Fruit fly (Drosophila melanogaster) whole organism, embryonic: Measurements from ENCODE around the gene Nup358.

Experiments used
- Atf6 ChIP-seq: fragments of 200-800 bp; sonication (Bioruptor generic); IDR thresholded peaks from 2 replicates; pipeline ENCODE4 v1.3.6; 2022; ENCODE audit warnings: missing biosample characterization, missing genetic modification characterization
- CG11504 ChIP-seq: fragments of 200-800 bp; sonication (Bioruptor generic); optimal IDR thresholded peaks from 3 replicates; lab custom pipeline; 2019; ENCODE audit warnings: missing biosample characterization, mild to moderate bottlenecking, missing genetic modification characterization, moderate library complexity
- CG12071 ChIP-seq: fragments of 200-800 bp; sonication (Bioruptor generic); optimal IDR thresholded peaks from 3 replicates; lab custom pipeline; 2018; ENCODE audit warnings: missing biosample characterization, mild to moderate bottlenecking, missing genetic modification characterization
- CG12219 ChIP-seq: fragments of 200-800 bp; sonication (Bioruptor generic); optimal IDR thresholded peaks from 3 replicates; lab custom pipeline; 2018; ENCODE audit warnings: missing biosample characterization, mild to moderate bottlenecking, missing genetic modification characterization
- CG12769 ChIP-seq: fragments of 200-800 bp; sonication (Bioruptor generic); optimal IDR thresholded peaks from 2 replicates; lab custom pipeline; 2019; ENCODE audit warnings: missing biosample characterization, mild to moderate bottlenecking, missing genetic modification characterization, moderate library complexity
- CG12942 ChIP-seq: fragments of 200-800 bp; sonication (Bioruptor generic); optimal IDR thresholded peaks from 3 replicates; lab custom pipeline; 2016; ENCODE audit warnings: missing biosample characterization, missing genetic modification characterization
- CG13894 ChIP-seq: fragments of 200-800 bp; sonication (Bioruptor generic); optimal IDR thresholded peaks from 3 replicates; lab custom pipeline; 2018; ENCODE audit warnings: missing biosample characterization, mild to moderate bottlenecking, missing genetic modification characterization, moderate library complexity
- CG31365 ChIP-seq: fragments of 200-800 bp; sonication (Bioruptor generic); optimal IDR thresholded peaks from 2 replicates; lab custom pipeline; 2018; ENCODE audit warnings: missing biosample characterization, mild to moderate bottlenecking, missing genetic modification characterization
- CG3407 ChIP-seq: fragments of 200-800 bp; sonication (Bioruptor generic); optimal IDR thresholded peaks from 2 replicates; lab custom pipeline; 2018; ENCODE audit warnings: missing biosample characterization, mild to moderate bottlenecking, missing genetic modification characterization
- CG34376 ChIP-seq: fragments of 200-800 bp; sonication (Bioruptor generic); optimal IDR thresholded peaks from 2 replicates; lab custom pipeline; 2018; ENCODE audit warnings: missing biosample characterization, mild to moderate bottlenecking, missing genetic modification characterization
- CG4360 ChIP-seq: fragments of 200-800 bp; sonication (Bioruptor generic); IDR thresholded peaks from 2 replicates; pipeline ENCODE4 v1.3.6; 2022; ENCODE audit warnings: missing biosample characterization, missing genetic modification characterization
- CG4707 ChIP-seq: fragments of 200-800 bp; sonication (Bioruptor generic); optimal IDR thresholded peaks from 2 replicates; lab custom pipeline; 2018; ENCODE audit warnings: missing biosample characterization, mild to moderate bottlenecking, missing genetic modification characterization, moderate library complexity
- CG9437 ChIP-seq: fragments of 200-800 bp; sonication (Bioruptor generic); optimal IDR thresholded peaks from 2 replicates; lab custom pipeline; 2018; ENCODE audit warnings: missing biosample characterization, mild to moderate bottlenecking, missing genetic modification characterization
- CG9727 ChIP-seq: fragments of 200-800 bp; sonication (Bioruptor generic); optimal IDR thresholded peaks from 3 replicates; lab custom pipeline; 2017; ENCODE audit warnings: missing biosample characterization, mild to moderate bottlenecking, missing genetic modification characterization
- CkIIα-i1 ChIP-seq: fragments of 200-800 bp; sonication (Bioruptor generic); IDR thresholded peaks from 2 replicates; pipeline ENCODE4 v1.3.6; 2022; ENCODE audit warnings: missing biosample characterization, missing genetic modification characterization
- E2f1 ChIP-seq: fragments of 200-800 bp; sonication (Bioruptor generic); IDR thresholded peaks from 2 replicates; pipeline ENCODE4 v1.3.6; 2022; ENCODE audit warnings: missing biosample characterization, missing genetic modification characterization
- Eip74EF ChIP-seq, 2 experiments: fragments of 200-800 bp in 1 of 2; fragments of >200 bp in 1 of 2; sonication (Bioruptor generic) in 1 of 2; optimal IDR thresholded peaks; 2 replicates each; lab custom pipeline; 2017 to 2019; ENCODE audit warnings: missing biosample characterization in 2 of 2, missing genetic modification characterization in 2 of 2, mild to moderate bottlenecking in 1 of 2, moderate library complexity in 1 of 2
- HmgZ ChIP-seq: fragments of 200-800 bp; sonication (Bioruptor generic); optimal IDR thresholded peaks from 2 replicates; lab custom pipeline; 2018; ENCODE audit warnings: missing biosample characterization, mild to moderate bottlenecking, missing genetic modification characterization
- Hsf ChIP-seq: fragments of 200-800 bp; sonication (Bioruptor generic); optimal IDR thresholded peaks from 3 replicates; lab custom pipeline; 2016; ENCODE audit warnings: missing biosample characterization, missing genetic modification characterization
- Med ChIP-seq: fragments of 200-800 bp; sonication (Bioruptor generic); peaks from one replicate; lab custom pipeline; 2016; ENCODE audit warnings: missing biosample characterization, missing genetic modification characterization, mild to moderate bottlenecking, inconsistent platforms, moderate library complexity
- Six4 ChIP-seq: fragments of 200-800 bp; sonication (Bioruptor generic); optimal IDR thresholded peaks from 2 replicates; lab custom pipeline; 2016; ENCODE audit warnings: missing biosample characterization, missing genetic modification characterization
- Sry-β ChIP-seq: fragments of 200-800 bp; sonication (Bioruptor generic); optimal IDR thresholded peaks from 2 replicates; lab custom pipeline; 2018; ENCODE audit warnings: missing biosample characterization, mild to moderate bottlenecking, missing genetic modification characterization, moderate library complexity
- abd-A ChIP-seq: fragments of 200-800 bp; sonication (Bioruptor generic); optimal IDR thresholded peaks from 3 replicates; lab custom pipeline; 2019; ENCODE audit warnings: missing biosample characterization, mild to moderate bottlenecking, missing genetic modification characterization, moderate library complexity
- ara ChIP-seq: fragments of 200-800 bp; sonication (Bioruptor generic); IDR thresholded peaks from 2 replicates; pipeline ENCODE4 v1.3.6; 2022; ENCODE audit warnings: missing biosample characterization, missing genetic modification characterization
- ase ChIP-seq: fragments of 200-800 bp; sonication (Bioruptor generic); IDR thresholded peaks from 3 replicates; pipeline ENCODE4 v1.3.6; 2022; ENCODE audit warnings: missing biosample characterization, missing genetic modification characterization
- chinmo ChIP-seq: fragments of 200-800 bp; sonication (Bioruptor generic); IDR thresholded peaks from 4 replicates; pipeline ENCODE4 v1.3.6; 2022; ENCODE audit warnings: missing biosample characterization, missing genetic modification characterization; ENCODE audit not compliant: partially characterized antibody
- cwo ChIP-seq: fragments of 200-800 bp; sonication (Bioruptor generic); optimal IDR thresholded peaks from 3 replicates; lab custom pipeline; 2017; ENCODE audit warnings: missing biosample characterization, missing genetic modification characterization, mild to moderate bottlenecking, moderate library complexity, missing genetic modification reagents
- da ChIP-seq: fragments of 200-800 bp; sonication (Bioruptor generic); optimal IDR thresholded peaks from 2 replicates; lab custom pipeline; 2016; ENCODE audit warnings: missing biosample characterization, missing genetic modification characterization
- dimm ChIP-seq: fragments of 200-800 bp; sonication (Bioruptor generic); IDR thresholded peaks from 2 replicates; pipeline ENCODE4 v1.3.6; 2022; ENCODE audit warnings: missing biosample characterization, missing genetic modification characterization
- exex ChIP-seq: fragments of 200-800 bp; sonication (Bioruptor generic); optimal IDR thresholded peaks from 4 replicates; lab custom pipeline; 2018; ENCODE audit warnings: missing biosample characterization, mild to moderate bottlenecking, missing genetic modification characterization, moderate library complexity
- mirr ChIP-seq: fragments of 200-800 bp; sonication (Bioruptor generic); optimal IDR thresholded peaks from 3 replicates; lab custom pipeline; 2018; ENCODE audit warnings: missing biosample characterization, mild to moderate bottlenecking, missing genetic modification characterization
- nom ChIP-seq: fragments of 200-800 bp; sonication (Bioruptor generic); optimal IDR thresholded peaks from 2 replicates; lab custom pipeline; 2017; ENCODE audit warnings: missing biosample characterization, missing genetic modification characterization, mild to moderate bottlenecking, moderate library complexity, missing genetic modification reagents
- pnt ChIP-seq: fragments of 200-800 bp; sonication (Bioruptor generic); optimal IDR thresholded peaks from 3 replicates; lab custom pipeline; 2016; ENCODE audit warnings: missing biosample characterization, missing genetic modification characterization
- pros ChIP-seq: fragments of 200-800 bp; sonication (Bioruptor generic); optimal IDR thresholded peaks from 3 replicates; lab custom pipeline; 2019; ENCODE audit warnings: missing biosample characterization, mild to moderate bottlenecking, missing genetic modification characterization, moderate library complexity
- sd ChIP-seq: fragments of 200-800 bp; sonication (Bioruptor generic); optimal IDR thresholded peaks from 3 replicates; lab custom pipeline; 2018; ENCODE audit warnings: missing biosample characterization, mild to moderate bottlenecking, missing genetic modification characterization, moderate library complexity
- slp2 ChIP-seq: fragments of 200-800 bp; sonication (Bioruptor generic); optimal IDR thresholded peaks from 2 replicates; lab custom pipeline; 2016; ENCODE audit warnings: missing biosample characterization, missing genetic modification characterization
- sug ChIP-seq: fragments of 200-800 bp; optimal IDR thresholded peaks from 2 replicates; lab custom pipeline; 2019; ENCODE audit warnings: missing biosample characterization, mild to moderate bottlenecking, missing genetic modification characterization, moderate library complexity
- vnd ChIP-seq: fragments of 200-800 bp; sonication (Bioruptor generic); IDR thresholded peaks from 3 replicates; pipeline ENCODE4 v1.3.6; 2022; ENCODE audit warnings: missing biosample characterization, missing genetic modification characterization; ENCODE audit not compliant: partially characterized antibody
- vvl ChIP-seq: fragments of 200-800 bp; sonication (Bioruptor generic); IDR thresholded peaks from 2 replicates; pipeline ENCODE4 v1.3.6; 2022; ENCODE audit warnings: missing biosample characterization, missing genetic modification characterization

The Nup358 gene

DNA sequence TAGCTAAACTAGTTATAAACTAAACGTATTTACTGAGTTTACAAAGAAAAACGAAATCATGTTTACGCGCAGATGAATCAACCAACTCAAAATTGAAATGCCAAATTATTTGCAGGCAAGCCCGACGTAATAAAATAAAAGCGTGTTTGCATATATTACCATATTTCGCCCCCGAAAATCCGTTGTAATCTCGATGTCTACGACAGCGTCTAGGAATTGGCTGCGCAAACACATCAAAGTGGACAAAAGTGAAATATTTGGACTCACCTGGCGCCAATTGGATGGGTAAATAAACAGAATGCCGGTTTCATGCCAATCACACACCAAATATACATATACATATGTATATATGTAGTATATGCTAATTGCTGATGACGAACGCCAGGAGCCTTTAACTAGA lies 13.0 kb upstream of the Nup358 start:
- TF ChIP-seq CG12769 (tag; lab: Kevin White, UChicago) (peak; percentile 30), CG12942 (GFP tag; lab: Kevin White, UChicago) (no peak), cwo (GFP tag; lab: Kevin White, UChicago) (peak; percentile 52), ara (GFP tag; lab: Robert Waterston, UW) (no peak), exex (tag; lab: Kevin White, UChicago) (no peak), Sry-β (GFP tag; lab: Kevin White, UChicago) (no peak), Atf6 (no peak), mirr (GFP tag; lab: Kevin White, UChicago) (peak; percentile 43), da (GFP tag; lab: Kevin White, UChicago) (no peak), CG12219 (GFP tag; lab: Kevin White, UChicago) (no peak), CG31365 (tag; lab: Kevin White, UChicago) (no peak), abd-A (tag; lab: Kevin White, UChicago) (peak; percentile 62), vvl (peak; percentile 36; the same call in 1 of the 2 replicates), dimm (no peak), CG13894 (tag; lab: Kevin White, UChicago) (peak; percentile 4), E2f1 (GFP tag; lab: Robert Waterston, UW) (no peak), sug (tag; lab: Kevin White, UChicago) (peak; percentile 3), CG3407 (no peak), Hsf (no peak), sd (peak; percentile 89), Med (peak; percentile 65), Six4 (GFP tag; lab: Kevin White, UChicago) (no peak), CG9727 (GFP tag; lab: Kevin White, UChicago) (no peak)

DNA sequence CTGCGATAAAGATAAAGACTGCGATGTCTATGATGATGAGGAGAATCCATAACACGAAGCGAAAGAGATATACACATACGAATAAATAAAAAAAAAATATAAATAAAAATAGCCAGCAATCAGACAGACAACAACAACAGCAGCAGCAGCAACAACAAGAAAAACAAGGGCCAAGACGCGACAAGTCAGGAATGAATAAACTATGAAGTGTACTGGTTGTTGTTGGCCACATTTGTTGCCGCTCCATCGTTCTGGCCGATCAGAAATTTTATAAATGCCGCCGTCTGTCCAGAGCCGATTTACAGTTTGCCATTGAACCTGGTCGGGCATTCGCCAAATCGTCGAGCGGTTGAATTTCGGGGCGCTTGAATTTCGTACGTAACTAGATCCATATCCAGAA lies 11.8 kb upstream of the Nup358 start, which contains the start of gene Jhbp7:
Gene Jhbp7 (plus strand): TSS at position 301 of the 400 bp plus-strand sequence.
- TF ChIP-seq CG4360 (peak; percentile 64), HmgZ (tag; lab: Kevin White, UChicago) (no peak), nom (GFP tag; lab: Kevin White, UChicago) (peak; percentile 34), pnt (GFP tag; lab: Kevin White, UChicago) (no peak), vnd (GFP tag; lab: Robert Waterston, UW) (no peak)

DNA sequence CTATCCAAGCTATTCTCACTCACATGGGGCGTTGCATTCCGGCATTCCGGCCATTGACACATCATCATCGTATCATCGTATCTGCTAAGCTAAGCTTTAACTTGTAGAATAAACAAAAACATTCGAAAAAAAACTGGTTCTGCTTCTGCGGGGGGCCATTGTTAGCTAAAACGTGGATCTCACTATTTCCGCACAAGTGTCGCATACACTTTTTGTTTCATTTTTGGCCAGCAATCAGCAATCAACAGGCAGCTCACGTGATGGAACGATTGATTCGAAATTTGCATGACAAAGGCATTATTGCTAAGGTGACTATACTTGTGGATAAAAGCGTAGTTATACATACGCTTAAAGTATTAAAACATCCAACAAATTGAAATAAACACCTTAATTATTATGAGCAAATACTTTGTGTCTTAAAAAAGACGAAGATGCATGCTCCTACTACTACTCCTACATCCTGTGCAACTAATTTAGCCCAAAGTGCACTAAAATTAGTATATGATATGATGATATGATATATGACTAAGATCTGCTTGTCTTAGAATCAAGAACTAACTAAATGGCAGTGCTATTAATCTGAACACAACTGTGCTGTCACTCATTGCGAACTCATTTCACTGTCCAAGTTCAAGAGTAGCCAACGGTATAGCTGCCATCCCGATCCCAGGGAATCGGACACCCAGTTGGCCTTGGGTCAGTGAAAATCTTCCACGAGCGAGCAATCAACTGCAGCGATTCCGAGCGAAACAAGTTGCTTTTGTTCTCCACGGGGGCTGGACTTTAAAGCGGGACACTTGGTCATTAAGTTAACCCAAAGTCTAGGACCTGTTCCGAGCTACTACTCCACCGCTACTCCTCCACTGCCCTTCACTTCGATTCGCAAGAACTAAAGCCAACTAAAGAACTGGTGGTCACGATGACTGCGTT lies 10.1 kb upstream of the Nup358 start:
- TF ChIP-seq CG11504 (tag; lab: Kevin White, UChicago) (no peak), CkIIα-i1 (GFP tag; lab: Robert Waterston, UW) (no peak), chinmo (0 out of 4 replicates have a peak, but pooled peaks have one; percentile 44), CG12071 (no peak), Eip74EF (GFP tag; optimal IDR thresholded peaks at IDR 0.05; lab: Kevin White, UChicago) (peak in 1 of 2 experiments; percentile 10), CG34376 (GFP tag; lab: Kevin White, UChicago) (no peak), pros (GFP tag; lab: Kevin White, UChicago) (no peak), cwo (GFP tag; lab: Kevin White, UChicago) (peak; percentile 64), CG9437 (no peak), sug (tag; lab: Kevin White, UChicago) (peak; percentile 84), slp2 (no peak), CG4707 (no peak), nom (GFP tag; lab: Kevin White, UChicago) (peak; percentile 46), ase (GFP tag; lab: Robert Waterston, UW) (no peak), Atf6 (0 out of 2 replicates have a peak, but pooled peaks have one; percentile 11)
